Worm (Caenorhabditis elegans): Measurements from ENCODE around the gene cuc-1.

DNA sequence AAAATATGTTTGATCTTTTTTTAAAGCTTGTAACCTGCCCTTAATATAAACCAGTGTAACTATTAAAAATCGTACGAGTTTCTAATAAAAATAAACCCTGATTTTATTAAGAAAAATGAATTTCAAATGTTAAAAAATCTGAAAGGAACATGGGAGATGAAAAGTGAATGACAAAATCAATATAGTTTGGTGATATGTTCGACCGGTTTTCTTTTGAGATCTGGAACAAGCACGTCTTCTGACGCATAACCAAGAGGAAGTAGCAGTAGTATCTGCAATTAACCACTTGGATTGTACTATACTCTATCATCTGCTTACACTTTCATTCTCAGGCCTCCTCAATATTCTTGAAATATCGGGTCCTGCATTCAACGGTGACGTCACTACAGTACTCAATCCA is 16.3 kb upstream of the cuc-1 start:
- no peak for TF ChIP-seq ceh-36 (tag; optimal IDR thresholded peaks at IDR 0.05)
- no peak for TF ChIP-seq ceh-13 (GFP tag; optimal IDR thresholded peaks at IDR 0.05)
- TF ChIP-seq flt-1 (GFP tag; IDR thresholded peaks at IDR 0.05): no peak
- no peak for TF ChIP-seq ama-1 (optimal IDR thresholded peaks at IDR 0.05)
- TF ChIP-seq B0310.2 (tag; optimal IDR thresholded peaks at IDR 0.05): no peak
- TF ChIP-seq hmbx-1 (tag; optimal IDR thresholded peaks at IDR 0.05): no peak
